Fruit fly (Drosophila melanogaster): ENCODE data around the gene CG6996.

Gene CG6996

dm6 chr3L:20201538-20201937, 5.8 kb upstream of the CG6996 start, which contains the start of gene obst-F:
TSS of gene obst-F (minus strand) at chr3L:20201638.
- TF ChIP-seq CG32264 (GFP tag; optimal IDR thresholded peaks at IDR 0.05) (no peak), Abd-B (GFP tag; optimal IDR thresholded peaks at IDR 0.05) (no peak), OdsH (GFP tag; optimal IDR thresholded peaks at IDR 0.05) (no peak), HLH106 (tag; optimal IDR thresholded peaks at IDR 0.05) (no peak), h (GFP tag; optimal IDR thresholded peaks at IDR 0.05) (no peak), br (GFP tag; optimal IDR thresholded peaks at IDR 0.05) (no peak), lola (GFP tag; optimal IDR thresholded peaks at IDR 0.05) (no peak), Hr78 (GFP tag; optimal IDR thresholded peaks at IDR 0.05) (no peak), brk (GFP tag; optimal IDR thresholded peaks at IDR 0.05) (no peak), Hr83 (GFP tag; optimal IDR thresholded peaks at IDR 0.05; ENCODE audit: poor library complexity, severe bottlenecking) (no peak), rgr (GFP tag; optimal IDR thresholded peaks at IDR 0.05) (no peak)

dm6 chr3L:20203587-20203986, 3.7 kb upstream of the CG6996 start, which contains the start of gene CG7298:
TSS of gene CG7298 (minus strand) at chr3L:20203687.
- TF ChIP-seq lola (GFP tag; optimal IDR thresholded peaks at IDR 0.05) (no peak), HLH106 (tag; optimal IDR thresholded peaks at IDR 0.05) (no peak), ey (GFP tag; optimal IDR thresholded peaks at IDR 0.05) (no peak)

DNA sequence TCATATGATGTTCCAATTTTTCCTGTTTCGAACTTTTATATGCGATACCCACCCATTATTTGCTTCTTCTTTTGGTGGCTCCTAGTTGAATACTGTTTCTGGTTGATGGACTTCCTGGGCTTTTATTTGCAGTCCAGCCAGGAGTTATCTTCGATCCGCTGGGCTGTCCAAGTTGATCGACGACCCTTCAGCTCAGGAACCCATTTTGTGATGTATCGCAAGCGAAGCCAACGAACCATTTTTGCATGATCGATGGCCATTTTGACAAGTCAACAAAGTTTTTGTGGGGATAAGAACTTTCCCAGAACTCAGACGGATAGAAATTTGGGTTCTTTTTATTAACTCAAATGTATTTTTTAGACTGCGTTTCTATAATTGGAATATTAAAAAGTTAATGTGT, 1.4 kb upstream of the CG6996 start, which contains the start of gene CG7290:
CG7290 (minus strand) TSS at position 101 of the 400 bp plus-strand sequence.
- no peak for TF ChIP-seq Dfd (GFP tag; optimal IDR thresholded peaks at IDR 0.05)
- TF ChIP-seq Sp1 (GFP tag; optimal IDR thresholded peaks at IDR 0.05), result no peak
- no peak for TF ChIP-seq Mio (GFP tag; optimal IDR thresholded peaks at IDR 0.05)
- TF ChIP-seq GATAd (GFP tag; optimal IDR thresholded peaks at IDR 0.05), result no peak
- TF ChIP-seq Hnf4 (GFP tag; optimal IDR thresholded peaks at IDR 0.05), result no peak
- no peak for TF ChIP-seq woc (GFP tag; optimal IDR thresholded peaks at IDR 0.05)
- TF ChIP-seq jim (GFP tag; optimal IDR thresholded peaks at IDR 0.05), result no peak
- no peak for TF ChIP-seq brk (GFP tag; optimal IDR thresholded peaks at IDR 0.05)
- TF ChIP-seq br (GFP tag; optimal IDR thresholded peaks at IDR 0.05), result no peak

- TF ChIP-seq Mio (GFP tag; optimal IDR thresholded peaks at IDR 0.05) (no peak), Rel (GFP tag; optimal IDR thresholded peaks at IDR 0.05) (no peak), Rel (tag; optimal IDR thresholded peaks at IDR 0.05) (peak; percentile 73), h (GFP tag; optimal IDR thresholded peaks at IDR 0.05) (peak; percentile 64)
Measured at dm6 chr3L:20209092-20209491, 1.8 kb downstream of the CG6996 start.

- TF ChIP-seq lola (GFP tag; optimal IDR thresholded peaks at IDR 0.05) (no peak), h (GFP tag; optimal IDR thresholded peaks at IDR 0.05) (no peak), sv (GFP tag; optimal IDR thresholded peaks at IDR 0.05) (no peak), Jra (GFP tag; optimal IDR thresholded peaks at IDR 0.05) (no peak), usp (GFP tag; optimal IDR thresholded peaks at IDR 0.05) (no peak), CG32264 (GFP tag; optimal IDR thresholded peaks at IDR 0.05) (no peak), GATAd (GFP tag; optimal IDR thresholded peaks at IDR 0.05) (no peak), foxo (GFP tag; optimal IDR thresholded peaks at IDR 0.05) (no peak), CrebA (GFP tag; optimal IDR thresholded peaks at IDR 0.05; ENCODE audit: borderline replicate concordance) (no peak), br (GFP tag; optimal IDR thresholded peaks at IDR 0.05) (no peak), woc (GFP tag; optimal IDR thresholded peaks at IDR 0.05) (no peak), dl (GFP tag; optimal IDR thresholded peaks at IDR 0.05; ENCODE audit: insufficient read depth in 1 of 2, partially characterized antibody in 2 of 2) (no peak), Mio (GFP tag; optimal IDR thresholded peaks at IDR 0.05) (no peak), Rel (GFP tag; optimal IDR thresholded peaks at IDR 0.05) (no peak), Rel (tag; optimal IDR thresholded peaks at IDR 0.05) (no peak), Dif (GFP tag; optimal IDR thresholded peaks at IDR 0.05; ENCODE audit: partially characterized antibody) (no peak), CG9705 (GFP tag; optimal IDR thresholded peaks at IDR 0.05) (no peak), tai (GFP tag; optimal IDR thresholded peaks at IDR 0.05) (no peak)
Measured at dm6 chr3L:20209896-20210295, 2.6 kb downstream of the CG6996 start.

DNA sequence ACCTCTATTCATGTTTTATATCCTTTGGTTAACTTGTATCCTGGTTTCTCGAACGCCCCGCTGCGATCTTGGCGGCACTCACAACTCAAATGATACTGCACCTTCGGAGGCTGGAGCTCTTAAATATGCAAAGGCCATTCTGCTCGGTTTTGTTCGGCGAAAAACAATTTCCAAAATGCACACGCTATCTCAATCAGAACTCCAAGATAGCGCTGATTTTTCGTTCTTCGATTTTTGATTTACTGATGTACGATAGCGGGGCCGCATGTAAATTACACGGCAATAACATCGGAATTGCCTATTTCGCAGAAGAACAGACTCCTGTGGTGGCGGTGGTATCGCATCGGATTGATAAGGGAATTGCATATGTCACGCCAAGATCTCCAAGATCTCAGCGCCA, 4.7 kb downstream of the CG6996 start, which contains the start of gene CG7017:
CG7017 (minus strand) TSS at position 101 of the 400 bp plus-strand sequence.
- TF ChIP-seq Mio (GFP tag; optimal IDR thresholded peaks at IDR 0.05) (no peak), Dif (GFP tag; optimal IDR thresholded peaks at IDR 0.05; ENCODE audit: partially characterized antibody) (no peak), CrebA (GFP tag; optimal IDR thresholded peaks at IDR 0.05; ENCODE audit: borderline replicate concordance) (no peak), Hr83 (GFP tag; optimal IDR thresholded peaks at IDR 0.05; ENCODE audit: poor library complexity, severe bottlenecking) (no peak), sage (GFP tag; optimal IDR thresholded peaks at IDR 0.05) (no peak), N (GFP tag; optimal IDR thresholded peaks at IDR 0.05) (no peak), woc (GFP tag; optimal IDR thresholded peaks at IDR 0.05) (no peak), Jra (GFP tag; optimal IDR thresholded peaks at IDR 0.05) (no peak), foxo (GFP tag; optimal IDR thresholded peaks at IDR 0.05) (no peak), psq (GFP tag; optimal IDR thresholded peaks at IDR 0.05) (no peak)

Data from whole organism, wandering third instar larva.